Fruit fly (Drosophila melanogaster) whole organism, adult: Measurements from ENCODE around the gene CG43645.

Experiments used
- Crg-1 ChIP-seq: fragments of 200-800 bp; sonication (Bioruptor generic); optimal IDR thresholded peaks from 2 replicates; lab custom pipeline; 2016; ENCODE audit warnings: missing biosample characterization, missing genetic modification characterization
- cic ChIP-seq: fragments of 200-800 bp; sonication (Bioruptor generic); optimal IDR thresholded peaks from 2 replicates; lab custom pipeline; 2017; ENCODE audit warnings: missing biosample characterization, mild to moderate bottlenecking, missing genetic modification characterization, moderate library complexity
- kay ChIP-seq: fragments of 200-800 bp; sonication (Bioruptor generic); peaks from one replicate; lab custom pipeline; 2016; ENCODE audit warnings: missing biosample characterization, missing genetic modification characterization, borderline replicate concordance
- ovo ChIP-seq: fragments of 200-800 bp; sonication (Bioruptor generic); optimal IDR thresholded peaks from 2 replicates; lab custom pipeline; 2016; ENCODE audit warnings: missing biosample characterization, missing genetic modification characterization

DNA sequence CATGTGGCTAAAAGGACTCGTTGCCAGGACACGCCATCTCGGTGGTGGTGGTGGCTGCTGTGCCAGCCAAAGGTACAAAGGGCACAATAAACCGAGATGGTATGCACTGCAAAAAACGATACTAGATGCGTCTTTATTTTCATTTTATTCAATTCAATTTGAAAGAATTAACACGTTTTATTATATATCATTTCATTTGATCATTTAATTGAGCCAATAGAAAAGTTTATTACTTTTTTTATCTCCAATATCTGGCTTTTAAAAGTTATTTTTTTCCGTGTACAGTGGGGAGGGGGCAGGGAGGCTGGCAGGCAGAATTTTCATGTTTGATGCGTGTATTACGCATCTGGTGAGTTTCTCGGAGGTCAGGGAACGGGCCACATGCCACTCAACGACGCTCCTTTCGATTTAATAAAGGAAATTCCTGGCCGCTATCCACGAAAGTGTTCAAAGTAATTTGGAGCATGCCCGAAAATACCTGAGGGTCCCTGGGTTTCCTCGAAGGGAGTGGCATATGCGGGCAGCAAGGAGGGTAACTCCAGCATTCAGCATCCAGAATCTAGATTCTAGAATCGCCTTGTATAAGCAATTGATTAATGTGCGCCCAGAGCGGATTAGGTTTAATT lies 28.6 kb downstream of the CG43645 start:
- no peak for TF ChIP-seq cic (GFP tag; lab: Kevin White, UChicago)
- TF ChIP-seq Crg-1 (GFP tag; lab: Kevin White, UChicago), result no peak
- TF ChIP-seq ovo (GFP tag; lab: Kevin White, UChicago), result no peak
- no peak for TF ChIP-seq kay (GFP tag; lab: Kevin White, UChicago)
